Worm (Caenorhabditis elegans): Measurements from ENCODE around the gene Y116A8A.150.
A peak's percentile ranks its signal among the peaks of the same experiment; 100 is the strongest.

Y116A8A.150 gene

ce11 chrIV:16864876-16865275 is 22.1 kb upstream of the Y116A8A.150 start:
- TF ChIP-seq sem-2 (GFP tag; optimal IDR thresholded peaks at IDR 0.05): no peak
- TF ChIP-seq nhr-76 (tag; optimal IDR thresholded peaks at IDR 0.05): no peak
- TF ChIP-seq nhr-2 (tag; optimal IDR thresholded peaks at IDR 0.05): no peak

- no peak for TF ChIP-seq nhr-12 (tag; optimal IDR thresholded peaks at IDR 0.05)
- TF ChIP-seq nhr-76 (tag; optimal IDR thresholded peaks at IDR 0.05): no peak
- TF ChIP-seq ceh-39 (tag; optimal IDR thresholded peaks at IDR 0.05): no peak
- no peak for TF ChIP-seq nhr-2 (tag; optimal IDR thresholded peaks at IDR 0.05)
- TF ChIP-seq sptf-1 (tag; optimal IDR thresholded peaks at IDR 0.05): peak; percentile 80
- TF ChIP-seq elt-3 (tag; optimal IDR thresholded peaks at IDR 0.05): no peak
- peak; percentile 54 for TF ChIP-seq mab-5 (tag; optimal IDR thresholded peaks at IDR 0.05)
- no peak for TF ChIP-seq hlh-1 (tag; optimal IDR thresholded peaks at IDR 0.05)
- TF ChIP-seq mls-2 (tag; optimal IDR thresholded peaks at IDR 0.05): peak; percentile 76
- TF ChIP-seq tbx-8 (GFP tag; optimal IDR thresholded peaks at IDR 0.05): no peak
- TF ChIP-seq bed-3 (GFP tag; optimal IDR thresholded peaks at IDR 0.05): peak; percentile 41
- no peak for TF ChIP-seq flh-1 (GFP tag; optimal IDR thresholded peaks at IDR 0.05)
- peak; percentile 24 for TF ChIP-seq sem-2 (GFP tag; optimal IDR thresholded peaks at IDR 0.05)
- TF ChIP-seq cnd-1 (tag; optimal IDR thresholded peaks at IDR 0.05): no peak
- no peak for TF ChIP-seq snpc-4 (tag; optimal IDR thresholded peaks at IDR 0.05)
- peak; percentile 86 for TF ChIP-seq mep-1 (tag; optimal IDR thresholded peaks at IDR 0.05)
- TF ChIP-seq ceh-83 (GFP tag; optimal IDR thresholded peaks at IDR 0.05): no peak
- no peak for TF ChIP-seq pha-4 (tag; optimal IDR thresholded peaks at IDR 0.05)
- TF ChIP-seq ceh-43 (GFP tag; optimal IDR thresholded peaks at IDR 0.05): peak; percentile 76
- no peak for TF ChIP-seq elt-1 (tag; optimal IDR thresholded peaks at IDR 0.05; ENCODE audit: borderline replicate concordance, insufficient read depth)
- TF ChIP-seq unc-120 (tag; optimal IDR thresholded peaks at IDR 0.05; ENCODE audit: poor library complexity, severe bottlenecking): peak; percentile 40
- TF ChIP-seq lsy-2 (tag; optimal IDR thresholded peaks at IDR 0.05): peak; percentile 66
- TF ChIP-seq M03D4.4 (tag; optimal IDR thresholded peaks at IDR 0.05): peak; percentile 78
- peak; percentile 63 for TF ChIP-seq ces-1 (GFP tag; optimal IDR thresholded peaks at IDR 0.05)
- TF ChIP-seq unc-39 (tag; optimal IDR thresholded peaks at IDR 0.05): no peak
- TF ChIP-seq lin-13 (tag; optimal IDR thresholded peaks at IDR 0.05): peak; percentile 10
- peak; percentile 7 for TF ChIP-seq drap-1 (GFP tag; optimal IDR thresholded peaks at IDR 0.05)
- no peak for TF ChIP-seq ztf-11 (tag; optimal IDR thresholded peaks at IDR 0.05)
- TF ChIP-seq zip-8 (tag; optimal IDR thresholded peaks at IDR 0.05): no peak
These were observed 20.7 kb upstream of the Y116A8A.150 start, which contains the start of the genes mel-46 and lsy-13 for ce11 chrIV:16863431-16863895. mel-46 (minus strand) TSS chrIV:16863481. lsy-13 (plus strand) TSS chrIV:16863870.

- no peak for TF ChIP-seq flh-1 (GFP tag; optimal IDR thresholded peaks at IDR 0.05)
- TF ChIP-seq tbx-8 (GFP tag; optimal IDR thresholded peaks at IDR 0.05): no peak
- no peak for TF ChIP-seq pha-4 (tag; optimal IDR thresholded peaks at IDR 0.05)
- no peak for TF ChIP-seq ceh-43 (GFP tag; optimal IDR thresholded peaks at IDR 0.05)
- no peak for TF ChIP-seq bed-3 (GFP tag; optimal IDR thresholded peaks at IDR 0.05)
These were observed 17.9 kb upstream of the Y116A8A.150 start for ce11 chrIV:16860702-16861101.

- TF ChIP-seq unc-62 (GFP tag; optimal IDR thresholded peaks at IDR 0.05) (no peak), sptf-1 (tag; optimal IDR thresholded peaks at IDR 0.05) (no peak), unc-39 (tag; optimal IDR thresholded peaks at IDR 0.05) (no peak), lsy-2 (tag; optimal IDR thresholded peaks at IDR 0.05) (no peak)
These were observed 12.0 kb upstream of the Y116A8A.150 start, which contains the start of gene map-2 for ce11 chrIV:16854790-16855189. map-2 (minus strand) TSS chrIV:16854890.

ce11 chrIV:16845376-16845775 is 2.6 kb upstream of the Y116A8A.150 start:
- peak; percentile 75 for TF ChIP-seq lsy-2 (tag; optimal IDR thresholded peaks at IDR 0.05)

- TF ChIP-seq flh-1 (GFP tag; optimal IDR thresholded peaks at IDR 0.05) (no peak), ham-2 (GFP tag; optimal IDR thresholded peaks at IDR 0.05) (no peak), bed-3 (GFP tag; optimal IDR thresholded peaks at IDR 0.05) (no peak), mab-5 (tag; optimal IDR thresholded peaks at IDR 0.05) (no peak)
These were observed 11.4 kb downstream of the Y116A8A.150 start, which contains the start of gene clec-194 for ce11 chrIV:16831366-16831765. clec-194 (plus strand) TSS chrIV:16831666.

All from whole organism, mixed stage, embryonic.